Fruit fly (Drosophila melanogaster) Kc167 (cell line): ENCODE data around the gene Nup154.

Experiments
- Myc ChIP-seq: fragments of >200 bp; optimal IDR thresholded peaks from 2 replicates; lab custom pipeline; 2017; ENCODE audit warnings: missing external identifiers
- Sin3A ChIP-seq: fragments of >200 bp; optimal IDR thresholded peaks from 2 replicates; lab custom pipeline; 2018; ENCODE audit warnings: missing external identifiers
- h ChIP-seq: fragments of >200 bp; optimal IDR thresholded peaks from 3 replicates; lab custom pipeline; 2018; ENCODE audit warnings: missing external identifiers
- insv ChIP-seq: fragments of >200 bp; optimal IDR thresholded peaks from 3 replicates; lab custom pipeline; 2018; ENCODE audit warnings: missing external identifiers
- psq ChIP-seq: fragments of >200 bp; optimal IDR thresholded peaks from 2 replicates; lab custom pipeline; 2017; ENCODE audit warnings: missing external identifiers
- ttk ChIP-seq: sonication (Bioruptor generic); optimal IDR thresholded peaks from 2 replicates; lab custom pipeline; 2017; ENCODE audit warnings: missing external identifiers

The Nup154 gene

DNA sequence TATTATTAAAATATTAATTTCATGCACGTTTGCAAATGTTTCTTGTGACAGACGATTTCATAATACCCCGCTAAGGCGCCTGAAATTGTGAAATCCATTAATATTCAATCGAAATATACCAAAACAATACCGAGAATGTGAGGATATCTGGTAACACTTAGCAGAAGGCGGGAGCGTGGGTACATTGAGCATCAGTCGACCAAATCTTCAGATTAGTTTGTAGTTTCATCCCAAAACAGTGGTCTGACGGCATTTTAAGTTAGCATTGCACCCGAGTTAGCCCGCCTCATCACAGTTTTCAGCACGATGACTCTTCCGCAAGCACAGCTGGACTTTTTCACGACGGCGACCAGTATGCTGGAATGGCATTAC lies at the start of gene Nup154:
Gene Nup154 (plus strand): TSS at position 147 of the 372 bp plus-strand sequence.
- no peak for TF ChIP-seq Sin3A (lab: Kevin White, UChicago)
- TF ChIP-seq h (lab: Kevin White, UChicago), result no peak
- no peak for TF ChIP-seq Myc
- TF ChIP-seq psq (lab: Kevin White, UChicago), result no peak
- no peak for TF ChIP-seq insv (lab: Kevin White, UChicago)
- TF ChIP-seq ttk, result no peak

- TF ChIP-seq psq (lab: Kevin White, UChicago) (no peak), insv (lab: Kevin White, UChicago) (no peak), Myc (no peak), ttk (no peak), h (lab: Kevin White, UChicago) (no peak), Sin3A (lab: Kevin White, UChicago) (no peak)
Observed at dm6 chr2L:10963979-10964378, 40.6 kb upstream of the Nup154 start, which contains the start of gene dpr2. TSS of gene dpr2 (minus strand) at chr2L:10964153.

DNA sequence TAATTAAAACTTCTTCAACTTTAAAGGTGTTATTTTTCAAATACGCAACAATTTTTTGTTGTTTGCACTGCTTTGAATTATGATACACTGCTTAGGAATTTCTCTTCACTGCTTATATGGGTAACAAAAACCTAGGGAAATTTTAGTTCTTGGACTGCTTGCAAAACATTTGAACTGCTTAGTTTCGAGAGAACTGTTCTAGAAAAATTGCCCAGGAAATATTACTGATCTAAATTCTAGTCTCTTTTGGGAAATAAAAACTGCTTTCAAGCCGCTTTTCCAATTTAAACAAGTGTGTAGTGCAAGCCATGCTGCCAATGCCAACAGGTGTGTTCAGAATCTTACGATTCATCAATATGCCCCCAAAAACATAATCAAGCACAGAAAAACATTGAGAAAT lies 40.1 kb upstream of the Nup154 start:
- TF ChIP-seq Myc (no peak), h (lab: Kevin White, UChicago) (no peak), psq (lab: Kevin White, UChicago) (no peak), Sin3A (lab: Kevin White, UChicago) (no peak), ttk (no peak), insv (lab: Kevin White, UChicago) (no peak)

dm6 chr2L:10965962-10966361 lies 38.7 kb upstream of the Nup154 start:
- TF ChIP-seq Myc, result no peak
- TF ChIP-seq insv (lab: Kevin White, UChicago), result no peak
- TF ChIP-seq psq (lab: Kevin White, UChicago), result no peak
- TF ChIP-seq Sin3A (lab: Kevin White, UChicago), result no peak
- no peak for TF ChIP-seq ttk
- no peak for TF ChIP-seq h (lab: Kevin White, UChicago)

- TF ChIP-seq psq (lab: Kevin White, UChicago), result no peak
- TF ChIP-seq Myc, result no peak
- no peak for TF ChIP-seq ttk
- TF ChIP-seq Sin3A (lab: Kevin White, UChicago), result no peak
- no peak for TF ChIP-seq insv (lab: Kevin White, UChicago)
- TF ChIP-seq h (lab: Kevin White, UChicago), result no peak
Observed at dm6 chr2L:10967257-10968008, 37.2 kb upstream of the Nup154 start.

DNA sequence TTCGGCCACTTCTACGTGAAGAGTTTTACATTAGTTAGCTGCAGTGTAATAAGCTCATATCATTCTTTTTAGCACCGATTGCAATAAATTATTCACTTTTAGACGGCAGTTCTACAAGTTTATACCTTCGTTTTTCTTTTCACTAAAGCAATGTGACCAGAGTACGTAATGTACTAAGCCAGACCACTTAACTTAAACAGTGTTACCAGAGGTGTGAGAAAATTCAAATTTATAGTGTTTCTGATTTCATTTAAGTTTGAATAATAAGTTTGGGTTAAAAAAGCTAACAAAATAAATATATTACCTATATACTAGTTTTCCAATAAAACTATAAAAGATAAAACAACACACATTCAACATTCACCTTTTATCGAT lies 36.6 kb upstream of the Nup154 start:
- TF ChIP-seq Sin3A (lab: Kevin White, UChicago) (no peak), psq (lab: Kevin White, UChicago) (no peak), Myc (no peak), insv (lab: Kevin White, UChicago) (no peak), h (lab: Kevin White, UChicago) (no peak), ttk (no peak)

DNA sequence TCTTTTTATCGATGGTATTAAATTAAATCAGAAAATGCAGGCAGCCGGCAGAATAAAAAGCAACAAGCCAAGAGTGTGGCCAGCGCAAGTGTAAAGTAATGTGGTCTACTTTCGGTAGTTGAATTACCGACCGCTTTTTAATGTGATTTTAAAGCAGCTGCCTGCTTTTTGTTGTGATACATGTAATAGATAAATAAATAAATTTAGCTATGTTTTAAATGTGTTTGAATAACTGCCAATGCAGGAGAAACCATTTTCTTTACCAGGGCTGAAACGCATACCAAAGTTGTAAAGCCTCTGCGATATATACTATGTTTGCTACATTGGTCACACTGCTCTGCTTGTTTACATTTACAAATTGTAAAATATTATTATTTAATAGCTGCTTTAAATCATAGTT lies 34.5 kb upstream of the Nup154 start, which contains the start of the genes Tmem214 and YL-1:
Gene Tmem214 (minus strand): TSS at position 142 of the 400 bp plus-strand sequence.
Gene YL-1 (plus strand): TSS at position 310 of the 400 bp plus-strand sequence.
- no peak for TF ChIP-seq Sin3A (lab: Kevin White, UChicago)
- TF ChIP-seq psq (lab: Kevin White, UChicago), result no peak
- TF ChIP-seq insv (lab: Kevin White, UChicago), result no peak
- no peak for TF ChIP-seq Myc

dm6 chr2L:10972224-10972623 lies 32.4 kb upstream of the Nup154 start, which contains the start of gene CG16743:
TSS of gene CG16743 (plus strand) at chr2L:10972280.
- TF ChIP-seq insv (lab: Kevin White, UChicago), result no peak
- TF ChIP-seq Sin3A (lab: Kevin White, UChicago), result no peak
- TF ChIP-seq ttk, result no peak
- no peak for TF ChIP-seq psq (lab: Kevin White, UChicago)
- TF ChIP-seq h (lab: Kevin White, UChicago), result no peak
- no peak for TF ChIP-seq Myc

DNA sequence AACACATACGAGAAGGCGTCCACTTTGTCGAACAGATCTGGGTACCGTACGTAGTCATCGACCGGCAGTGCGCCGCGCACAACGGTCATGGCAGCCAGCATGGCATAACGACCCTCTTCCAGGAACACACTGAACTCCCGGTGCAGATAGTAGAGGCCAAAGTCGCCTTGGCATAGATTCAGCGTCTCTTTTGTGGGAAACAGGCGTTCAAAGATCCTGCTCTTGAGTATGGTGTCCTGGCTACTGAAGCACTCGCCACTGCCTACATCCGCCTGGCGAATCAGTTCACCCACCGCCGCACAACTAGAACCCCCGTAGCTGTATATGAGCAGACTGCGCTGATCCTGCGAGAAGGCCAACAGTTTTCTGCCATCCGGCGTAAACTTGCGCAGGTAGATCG lies 30.0 kb upstream of the Nup154 start:
- TF ChIP-seq psq (lab: Kevin White, UChicago) (no peak), h (lab: Kevin White, UChicago) (no peak), ttk (no peak), insv (lab: Kevin White, UChicago) (no peak), Myc (no peak), Sin3A (lab: Kevin White, UChicago) (no peak)

DNA sequence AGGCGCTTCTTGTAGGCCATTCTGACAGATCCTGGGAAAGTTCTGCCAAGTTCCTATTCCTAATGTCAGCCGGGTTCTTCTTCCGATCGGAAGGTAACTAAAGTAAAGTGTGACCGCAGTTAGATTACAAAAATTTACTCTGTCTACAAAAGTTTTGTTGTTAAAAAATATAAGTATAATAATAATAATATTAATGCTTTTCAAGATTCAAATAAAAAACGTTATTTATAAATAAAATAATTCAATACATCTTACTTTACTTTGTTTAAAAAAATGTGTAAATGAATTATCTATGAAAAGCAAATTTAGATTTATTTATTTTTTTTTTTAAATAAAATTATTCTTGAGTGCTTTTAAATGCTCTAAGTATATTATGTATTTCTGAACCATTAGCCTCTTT lies 29.4 kb upstream of the Nup154 start, which contains the start of gene abo:
Gene abo (minus strand): TSS at position 101 of the 400 bp plus-strand sequence.
- no peak for TF ChIP-seq psq (lab: Kevin White, UChicago)
- no peak for TF ChIP-seq Sin3A (lab: Kevin White, UChicago)
- no peak for TF ChIP-seq insv (lab: Kevin White, UChicago)

dm6 chr2L:10976046-10976863 lies 28.4 kb upstream of the Nup154 start, which contains the start of the genes ATPsynG and SCAR:
TSS of gene ATPsynG (minus strand) at chr2L:10976399.
TSS of gene SCAR (plus strand) at chr2L:10976772.
- TF ChIP-seq Myc, result no peak
- TF ChIP-seq psq (lab: Kevin White, UChicago), result no peak
- no peak for TF ChIP-seq Sin3A (lab: Kevin White, UChicago)
- no peak for TF ChIP-seq h (lab: Kevin White, UChicago)
- TF ChIP-seq ttk, result no peak
